Worm (Caenorhabditis elegans): ENCODE results near the gene Y55F3BR.2.

Y55F3BR.2 gene

DNA sequence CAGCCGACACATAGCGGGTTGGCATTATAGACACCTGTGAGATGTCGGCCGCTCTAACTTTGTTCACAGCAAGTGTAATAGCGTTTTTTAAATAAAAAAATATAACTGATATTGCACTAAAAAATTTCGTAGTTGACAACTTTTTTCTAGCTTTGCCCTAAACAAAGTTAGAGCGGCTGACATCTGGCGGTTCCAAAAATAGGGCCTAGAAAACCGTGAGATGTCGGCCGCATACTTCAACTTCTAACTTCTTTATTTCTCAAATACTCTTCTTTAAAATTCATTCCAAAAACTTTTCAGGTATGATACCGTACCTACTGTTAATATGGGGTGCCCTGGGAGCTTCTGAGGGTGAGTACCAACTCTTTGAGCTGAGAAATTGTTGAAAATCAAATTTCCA, at the start of gene Y55F3BR.2:
TSS of gene Y55F3BR.2 (plus strand) at position 301 of the 400 bp plus-strand sequence.
- TF ChIP-seq ets-7 (tag; optimal IDR thresholded peaks at IDR 0.05) (no peak), tbx-11 (GFP tag; IDR thresholded peaks at IDR 0.05) (no peak), ceh-36 (tag; optimal IDR thresholded peaks at IDR 0.05) (no peak), flt-1 (GFP tag; IDR thresholded peaks at IDR 0.05) (no peak), F13C5.2 (tag; optimal IDR thresholded peaks at IDR 0.05) (no peak), scrt-1 (GFP tag; IDR thresholded peaks at IDR 0.05) (no peak), tbx-37 (GFP tag; conservative IDR thresholded peaks at IDR 0.05) (no peak), ama-1 (optimal IDR thresholded peaks at IDR 0.05) (no peak), sea-1 (GFP tag; conservative IDR thresholded peaks at IDR 0.05) (no peak), tra-4 (tag; optimal IDR thresholded peaks at IDR 0.05) (no peak), B0310.2 (tag; optimal IDR thresholded peaks at IDR 0.05) (no peak), hmg-4 (GFP tag; optimal IDR thresholded peaks at IDR 0.05) (no peak), hnd-1 (tag; optimal IDR thresholded peaks at IDR 0.05) (no peak), pes-1 (GFP tag; IDR thresholded peaks at IDR 0.05) (no peak), ceh-13 (GFP tag; optimal IDR thresholded peaks at IDR 0.05) (no peak), hmbx-1 (tag; optimal IDR thresholded peaks at IDR 0.05) (no peak), aly-1 (tag; optimal IDR thresholded peaks at IDR 0.05) (no peak)

DNA sequence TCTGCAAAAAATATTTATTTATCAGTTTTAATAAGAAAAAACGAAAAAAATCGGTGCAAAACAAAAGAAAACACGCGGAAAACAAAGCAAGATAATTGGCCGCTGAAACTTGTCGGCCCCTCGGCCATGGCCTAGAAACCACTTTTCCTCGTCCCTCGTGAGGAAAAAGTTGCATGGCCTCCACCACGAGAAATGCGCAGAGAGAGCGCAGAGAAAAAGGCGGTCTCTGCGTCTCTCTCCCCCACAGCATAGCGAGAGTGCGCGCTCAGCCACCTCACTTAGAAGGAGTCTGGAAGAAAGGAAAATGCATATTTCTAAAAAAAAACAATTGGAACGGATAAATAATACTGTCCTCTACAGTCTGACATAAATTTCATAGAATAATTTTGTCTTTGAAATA, 45.4 kb upstream of the Y55F3BR.2 start:
- TF ChIP-seq flt-1 (GFP tag; IDR thresholded peaks at IDR 0.05) (peak; percentile 63), tbx-11 (GFP tag; IDR thresholded peaks at IDR 0.05) (peak; percentile 61; the same call in 1 of the 2 replicates), sea-1 (GFP tag; conservative IDR thresholded peaks at IDR 0.05) (0 out of 2 replicates have a peak, but pooled peaks have one; percentile 24), pes-1 (GFP tag; IDR thresholded peaks at IDR 0.05) (peak; percentile 78)

DNA sequence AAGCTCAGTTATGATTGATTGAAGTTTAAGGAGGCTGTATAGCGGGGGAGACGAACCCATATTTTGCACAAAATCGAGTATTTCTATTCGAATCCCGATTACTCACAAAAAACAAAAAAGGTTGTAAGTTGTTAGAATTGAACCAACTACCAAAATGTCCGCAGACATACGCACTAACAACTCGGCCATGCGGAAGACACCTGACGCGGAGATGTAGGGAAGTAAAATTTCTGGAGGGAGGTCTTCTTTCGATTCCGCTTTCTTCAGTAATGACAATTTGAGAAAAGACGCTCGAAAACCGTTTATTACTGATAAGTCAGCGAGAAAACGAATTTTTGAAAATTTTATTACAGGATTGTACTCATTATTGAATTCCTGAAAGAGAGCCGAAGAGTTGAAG, 40.9 kb upstream of the Y55F3BR.2 start:
- TF ChIP-seq hmg-4 (GFP tag; optimal IDR thresholded peaks at IDR 0.05) (no peak), scrt-1 (GFP tag; IDR thresholded peaks at IDR 0.05) (peak; percentile 52; the same call in 1 of the 2 replicates)

DNA sequence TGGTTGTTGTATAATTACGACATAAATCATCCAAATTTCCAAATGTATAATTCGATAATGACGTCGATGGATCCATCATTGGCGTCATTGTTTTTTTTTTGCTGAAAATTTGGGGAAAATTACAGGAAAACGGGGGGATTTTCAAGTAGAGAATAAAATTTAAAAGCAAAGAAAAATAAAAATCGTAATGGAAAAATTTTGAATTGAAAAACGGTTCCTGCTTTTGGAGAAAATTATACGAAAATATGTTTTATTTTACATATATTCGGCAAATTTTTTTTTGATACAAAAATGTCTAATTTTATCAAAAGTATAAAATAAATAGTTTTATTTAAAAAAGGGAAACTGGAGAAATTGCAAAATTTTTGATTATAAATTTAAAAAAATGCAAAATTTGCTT, 33.9 kb upstream of the Y55F3BR.2 start, which contains the start of gene zipt-15:
TSS of gene zipt-15 (minus strand) at position 101 of the 400 bp plus-strand sequence.
- TF ChIP-seq pes-1 (GFP tag; IDR thresholded peaks at IDR 0.05) (no peak), flt-1 (GFP tag; IDR thresholded peaks at IDR 0.05) (no peak), tbx-11 (GFP tag; IDR thresholded peaks at IDR 0.05) (no peak), hmg-4 (GFP tag; optimal IDR thresholded peaks at IDR 0.05) (no peak), hmbx-1 (tag; optimal IDR thresholded peaks at IDR 0.05) (no peak), ets-7 (tag; optimal IDR thresholded peaks at IDR 0.05) (no peak), hnd-1 (tag; optimal IDR thresholded peaks at IDR 0.05) (no peak), B0310.2 (tag; optimal IDR thresholded peaks at IDR 0.05) (no peak), tbx-37 (GFP tag; conservative IDR thresholded peaks at IDR 0.05) (no peak)

DNA sequence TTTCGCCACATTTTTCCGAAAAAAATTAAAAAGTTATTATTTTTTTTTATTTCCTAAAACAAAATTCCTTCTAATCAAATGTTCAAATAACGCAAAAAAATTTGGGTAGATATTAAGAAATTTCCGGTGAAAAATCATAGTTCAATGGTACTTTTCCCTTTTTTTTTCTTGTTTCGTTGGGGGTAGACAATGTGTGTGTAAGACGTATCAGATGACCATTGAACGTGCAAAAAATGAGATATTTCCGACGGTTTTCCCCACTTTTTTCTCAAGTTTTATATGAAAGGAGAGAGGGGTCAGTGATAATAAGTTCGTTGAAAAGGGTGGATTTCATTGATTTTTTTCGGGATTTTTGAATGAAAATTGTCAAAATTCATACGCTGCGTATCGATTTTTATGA, 32.6 kb upstream of the Y55F3BR.2 start:
- TF ChIP-seq hmg-4 (GFP tag; optimal IDR thresholded peaks at IDR 0.05) = no peak

DNA sequence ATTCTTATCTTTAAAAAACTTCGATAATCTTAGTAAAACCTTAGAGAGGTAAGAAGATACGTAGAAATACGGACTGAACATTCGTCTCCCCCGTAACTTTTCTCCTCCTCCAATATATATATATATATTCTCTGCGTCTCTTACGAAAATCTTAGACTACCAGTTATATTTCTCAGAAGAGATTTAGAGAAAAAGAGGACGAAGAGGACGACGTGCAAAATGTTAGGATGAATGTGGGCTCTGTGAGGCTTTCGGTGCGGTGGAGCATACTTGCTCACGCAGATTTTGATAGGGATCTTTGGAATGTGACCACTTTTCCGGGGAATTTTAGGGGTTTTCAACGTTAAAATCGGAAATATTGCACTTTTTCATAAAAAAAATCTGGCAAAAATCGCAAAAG, 30.3 kb upstream of the Y55F3BR.2 start:
- no peak for TF ChIP-seq aly-1 (tag; optimal IDR thresholded peaks at IDR 0.05)
- peak; percentile 22 for TF ChIP-seq F13C5.2 (tag; optimal IDR thresholded peaks at IDR 0.05)
- TF ChIP-seq flt-1 (GFP tag; IDR thresholded peaks at IDR 0.05) = peak; percentile 41; the same call in 1 of the 2 replicates

DNA sequence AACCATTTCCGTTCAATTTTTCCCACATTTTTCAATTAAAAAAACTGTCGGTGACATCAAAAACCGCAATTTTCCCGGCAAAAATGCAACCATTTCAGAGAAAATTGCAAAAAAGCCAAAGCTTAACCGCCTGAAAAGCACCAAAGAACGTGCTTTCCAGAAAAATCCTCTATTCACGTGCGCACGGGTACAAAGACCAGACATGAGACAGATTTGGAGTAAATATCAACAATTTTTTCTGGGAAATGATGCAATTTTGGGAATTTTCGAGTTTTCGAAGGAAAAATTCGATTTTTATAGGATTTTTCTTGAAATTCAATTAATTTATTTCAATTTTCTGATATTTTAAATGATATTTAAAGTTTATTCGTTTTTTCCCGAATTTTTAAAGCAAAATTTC, 29.6 kb upstream of the Y55F3BR.2 start:
- TF ChIP-seq pes-1 (GFP tag; IDR thresholded peaks at IDR 0.05) (no peak), tra-4 (tag; optimal IDR thresholded peaks at IDR 0.05) (no peak), ceh-13 (GFP tag; optimal IDR thresholded peaks at IDR 0.05) (no peak), hmg-4 (GFP tag; optimal IDR thresholded peaks at IDR 0.05) (no peak), ama-1 (optimal IDR thresholded peaks at IDR 0.05) (no peak), B0310.2 (tag; optimal IDR thresholded peaks at IDR 0.05) (no peak), sea-1 (GFP tag; conservative IDR thresholded peaks at IDR 0.05) (no peak), hnd-1 (tag; optimal IDR thresholded peaks at IDR 0.05) (no peak), tbx-11 (GFP tag; IDR thresholded peaks at IDR 0.05) (no peak), ceh-36 (tag; optimal IDR thresholded peaks at IDR 0.05) (no peak), ets-7 (tag; optimal IDR thresholded peaks at IDR 0.05) (no peak), aly-1 (tag; optimal IDR thresholded peaks at IDR 0.05) (no peak), flt-1 (GFP tag; IDR thresholded peaks at IDR 0.05) (no peak), tbx-37 (GFP tag; conservative IDR thresholded peaks at IDR 0.05) (no peak), scrt-1 (GFP tag; IDR thresholded peaks at IDR 0.05) (no peak), hmbx-1 (tag; optimal IDR thresholded peaks at IDR 0.05) (no peak), F13C5.2 (tag; optimal IDR thresholded peaks at IDR 0.05) (no peak)

DNA sequence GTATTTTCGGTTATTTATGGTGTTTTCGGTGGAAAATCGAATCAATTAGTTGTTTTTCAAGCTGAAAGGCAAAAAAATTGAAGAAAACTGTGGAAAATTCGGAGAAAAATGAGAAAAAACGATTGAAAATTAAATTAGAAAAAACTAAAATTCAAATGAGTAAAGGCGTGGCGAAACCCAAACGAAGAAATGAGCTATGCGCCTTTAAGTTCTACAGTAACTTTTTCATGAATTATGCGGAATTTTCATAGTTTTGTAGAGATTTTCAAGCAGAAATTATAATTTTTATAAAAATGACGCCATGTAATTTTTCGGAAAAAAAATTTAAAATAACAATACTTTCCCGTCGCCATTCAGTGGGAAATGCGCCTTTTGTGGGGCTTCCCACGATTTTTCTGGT, 29.0 kb upstream of the Y55F3BR.2 start:
- TF ChIP-seq ceh-36 (tag; optimal IDR thresholded peaks at IDR 0.05) (no peak), ets-7 (tag; optimal IDR thresholded peaks at IDR 0.05) (no peak), aly-1 (tag; optimal IDR thresholded peaks at IDR 0.05) (no peak), F13C5.2 (tag; optimal IDR thresholded peaks at IDR 0.05) (no peak), flt-1 (GFP tag; IDR thresholded peaks at IDR 0.05) (no peak), tra-4 (tag; optimal IDR thresholded peaks at IDR 0.05) (no peak), B0310.2 (tag; optimal IDR thresholded peaks at IDR 0.05) (no peak), ceh-13 (GFP tag; optimal IDR thresholded peaks at IDR 0.05) (no peak), hnd-1 (tag; optimal IDR thresholded peaks at IDR 0.05) (no peak), scrt-1 (GFP tag; IDR thresholded peaks at IDR 0.05) (no peak), tbx-37 (GFP tag; conservative IDR thresholded peaks at IDR 0.05) (no peak), hmbx-1 (tag; optimal IDR thresholded peaks at IDR 0.05) (no peak), sea-1 (GFP tag; conservative IDR thresholded peaks at IDR 0.05) (no peak)

All from whole organism, early embryonic.